Worm (Caenorhabditis elegans) whole organism, L4 larva: ENCODE measurements around the gene atad-3.

Experiments
- F26F4.8 ChIP-seq: fragments of 200-800 bp; sonication (Bioruptor generic); conservative IDR thresholded peaks from 2 replicates; pipeline ENCODE4 v1.3.6; 2022; ENCODE audit warnings: missing genetic modification characterization, missing compliant biosample characterization
- F37D6.2 ChIP-seq: sonication (generic microtip); optimal IDR thresholded peaks from 2 replicates; lab custom pipeline; 2016; ENCODE audit warnings: mild to moderate bottlenecking, missing genetic modification characterization, missing compliant biosample characterization
- T26A8.4 ChIP-seq: fragments of 200-800 bp; sonication (Bioruptor generic); IDR thresholded peaks from 2 replicates; pipeline ENCODE4 v1.3.6; 2022; ENCODE audit warnings: missing genetic modification characterization, missing compliant biosample characterization
- Y105C5A.15 ChIP-seq: fragments of 200-800 bp; sonication (Bioruptor generic); IDR thresholded peaks from 2 replicates; pipeline ENCODE4 v1.3.6; 2022; ENCODE audit warnings: missing genetic modification characterization, missing compliant biosample characterization
- Y5F2A.4 ChIP-seq: fragments of 200-800 bp; sonication (Bioruptor generic); optimal IDR thresholded peaks from 2 replicates; lab custom pipeline; 2018; ENCODE audit warnings: mild to moderate bottlenecking, missing genetic modification characterization, missing compliant biosample characterization
- ZK546.5 ChIP-seq, 2 experiments: sonication (generic microtip); optimal IDR thresholded peaks; 2 replicates each; lab custom pipeline; 2017; ENCODE audit warnings: missing biosample characterization in 2 of 2, missing genetic modification characterization in 2 of 2
- aly-2 ChIP-seq: sonication (generic microtip); optimal IDR thresholded peaks from 2 replicates; lab custom pipeline; 2018; ENCODE audit warnings: missing biosample characterization, missing genetic modification characterization
- ama-1 ChIP-seq: fragments of 150-350 bp; optimal IDR thresholded peaks from 2 replicates; lab custom pipeline; 2014; ENCODE audit warnings: inconsistent platforms, mixed read lengths
- arid-1 ChIP-seq: fragments of 200-800 bp; sonication (Bioruptor generic); conservative IDR thresholded peaks from 2 replicates; pipeline ENCODE4 v1.3.6; 2022; ENCODE audit warnings: missing genetic modification reagents, missing genetic modification characterization, missing compliant biosample characterization
- ceh-44 ChIP-seq: fragments of 200-800 bp; sonication (Bioruptor generic); IDR thresholded peaks from 2 replicates; pipeline ENCODE4 v1.3.6; 2022; ENCODE audit warnings: missing genetic modification reagents, missing genetic modification characterization, missing compliant biosample characterization
- ceh-82 ChIP-seq: sonication (generic microtip); optimal IDR thresholded peaks from 2 replicates; lab custom pipeline; 2017; ENCODE audit warnings: missing biosample characterization, missing genetic modification characterization
- cey-2 ChIP-seq: sonication (generic microtip); optimal IDR thresholded peaks from 3 replicates; lab custom pipeline; 2017; ENCODE audit warnings: missing genetic modification characterization, mild to moderate bottlenecking, missing compliant biosample characterization, antibody characterized with exemption, borderline replicate concordance; ENCODE audit not compliant: insufficient read depth
- daf-12 ChIP-seq: fragments of 150-350 bp; optimal IDR thresholded peaks from 2 replicates; lab custom pipeline; 2014; ENCODE audit warnings: missing biosample characterization, missing genetic modification reagents, missing genetic modification characterization
- daf-8 ChIP-seq: fragments of 200-800 bp; sonication (Bioruptor generic); IDR thresholded peaks from 2 replicates; pipeline ENCODE4 v1.3.6; 2022; ENCODE audit warnings: missing genetic modification characterization, missing compliant biosample characterization
- dpl-1 ChIP-seq: fragments of 150-350 bp; optimal IDR thresholded peaks from 2 replicates; lab custom pipeline; 2014; ENCODE audit warnings: missing biosample characterization, missing genetic modification reagents, missing genetic modification characterization
- dve-1 ChIP-seq: sonication (generic microtip); optimal IDR thresholded peaks from 2 replicates; lab custom pipeline; 2017; ENCODE audit warnings: antibody characterized with exemption, mild to moderate bottlenecking, missing genetic modification characterization, missing compliant biosample characterization; ENCODE audit not compliant: insufficient read depth
- egl-43 ChIP-seq: fragments of 200-800 bp; sonication (Bioruptor generic); IDR thresholded peaks from 2 replicates; pipeline ENCODE4 v1.3.6; 2022; ENCODE audit warnings: missing genetic modification reagents, missing genetic modification characterization, missing compliant biosample characterization
- gei-8 ChIP-seq: fragments of 200-800 bp; sonication (Bioruptor generic); optimal IDR thresholded peaks from 2 replicates; lab custom pipeline; 2018; ENCODE audit warnings: mild to moderate bottlenecking, missing genetic modification characterization, missing compliant biosample characterization
- hif-1 ChIP-seq, 2 experiments: sonication (generic microtip); optimal IDR thresholded peaks; 2 replicates each; lab custom pipeline; 2016 to 2017; ENCODE audit warnings: missing compliant biosample characterization in 2 of 2, missing genetic modification characterization in 2 of 2, missing genetic modification reagents in 2 of 2, missing genotype in 2 of 2, mild to moderate bottlenecking in 1 of 2
- hlh-11 ChIP-seq: fragments of 200-800 bp; sonication (Bioruptor generic); optimal IDR thresholded peaks from 2 replicates; lab custom pipeline; 2018; ENCODE audit warnings: mild to moderate bottlenecking, missing genetic modification characterization, missing compliant biosample characterization
- hmg-1.1 ChIP-seq: fragments of 200-800 bp; sonication (Bioruptor generic); IDR thresholded peaks from 2 replicates; pipeline ENCODE4 v1.3.6; 2022; ENCODE audit warnings: missing genetic modification reagents, missing genetic modification characterization, missing compliant biosample characterization
- lin-1 ChIP-seq: fragments of 200-800 bp; sonication (Bioruptor generic); IDR thresholded peaks from 2 replicates; pipeline ENCODE4 v1.3.6; 2022; ENCODE audit warnings: missing genetic modification reagents, missing genetic modification characterization, missing compliant biosample characterization
- lin-15B ChIP-seq: fragments of 150-350 bp; sonication (generic microtip); optimal IDR thresholded peaks from 3 replicates; lab custom pipeline; 2014; ENCODE audit warnings: missing biosample characterization, missing genetic modification characterization
- lin-39 ChIP-seq: fragments of 150-350 bp; optimal IDR thresholded peaks from 2 replicates; lab custom pipeline; 2014; ENCODE audit warnings: missing biosample characterization, missing genetic modification reagents, missing genetic modification characterization
- lsy-2 ChIP-seq, 2 experiments: fragments of 150-350 bp in 1 of 2; sonication (generic microtip) in 1 of 2; optimal IDR thresholded peaks; 2 replicates each; lab custom pipeline; 2014 to 2017; ENCODE audit warnings: missing biosample characterization in 2 of 2, missing genetic modification characterization in 2 of 2
- madf-5 ChIP-seq, 2 experiments: fragments of 200-800 bp; sonication (Bioruptor generic); IDR thresholded peaks; 2 replicates each; pipeline ENCODE4 v1.3.6; 2022; ENCODE audit warnings: missing compliant biosample characterization in 2 of 2, missing genetic modification characterization in 2 of 2
- madf-9 ChIP-seq: fragments of 200-800 bp; sonication (Bioruptor generic); conservative IDR thresholded peaks from 2 replicates; pipeline ENCODE4 v1.3.6; 2022; ENCODE audit warnings: missing genetic modification reagents, missing genetic modification characterization, missing compliant biosample characterization
- mep-1 ChIP-seq: fragments of 150-350 bp; sonication (generic microtip); optimal IDR thresholded peaks from 3 replicates; lab custom pipeline; 2014; ENCODE audit warnings: missing biosample characterization, missing genetic modification characterization
- mxl-2 ChIP-seq: fragments of 200-800 bp; sonication (Bioruptor generic); conservative IDR thresholded peaks from 2 replicates; pipeline ENCODE4 v1.3.6; 2022; ENCODE audit warnings: missing genetic modification reagents, missing genetic modification characterization, missing compliant biosample characterization
- nhr-10 ChIP-seq: fragments of 150-350 bp; optimal IDR thresholded peaks from 2 replicates; lab custom pipeline; 2014; ENCODE audit warnings: missing biosample characterization, missing genetic modification characterization
- nhr-237 ChIP-seq: sonication (generic microtip); optimal IDR thresholded peaks from 2 replicates; lab custom pipeline; 2017; ENCODE audit warnings: missing biosample characterization, missing genetic modification characterization
- nhr-41 ChIP-seq: fragments of 200-800 bp; sonication (Bioruptor generic); IDR thresholded peaks from 2 replicates; pipeline ENCODE4 v1.3.6; 2022; ENCODE audit warnings: missing genetic modification reagents, missing genetic modification characterization, missing compliant biosample characterization
- nhr-42 ChIP-seq: fragments of 200-800 bp; sonication (Bioruptor generic); IDR thresholded peaks from 2 replicates; pipeline ENCODE4 v1.3.6; 2022; ENCODE audit warnings: missing genetic modification characterization, missing compliant biosample characterization
- nhr-6 ChIP-seq: fragments of 150-350 bp; optimal IDR thresholded peaks from 2 replicates; lab custom pipeline; 2014; ENCODE audit warnings: missing biosample characterization, missing genetic modification characterization
- nhr-76 ChIP-seq: fragments of 150-350 bp; optimal IDR thresholded peaks from 2 replicates; lab custom pipeline; 2014; ENCODE audit warnings: missing biosample characterization, missing genetic modification characterization
- nhr-77 ChIP-seq: fragments of 150-350 bp; optimal IDR thresholded peaks from 2 replicates; lab custom pipeline; 2014; ENCODE audit warnings: missing biosample characterization, missing genetic modification characterization
- pha-4 ChIP-seq, 2 experiments: fragments of 150-350 bp in 1 of 2; fragments of 200-800 bp in 1 of 2; sonication (Bioruptor generic) in 1 of 2; IDR thresholded peaks in 1 of 2; optimal IDR thresholded peaks in 1 of 2; 2 replicates each; pipeline versions ENCODE4 v1.3.6 to Lab custom; 2014 to 2022; ENCODE audit warnings: missing genetic modification characterization in 2 of 2, missing genetic modification reagents in 2 of 2, missing biosample characterization in 1 of 2, missing compliant biosample characterization in 1 of 2
- php-3 ChIP-seq: fragments of 200-800 bp; sonication (Bioruptor generic); IDR thresholded peaks from 2 replicates; pipeline ENCODE4 v1.3.6; 2022; ENCODE audit warnings: missing genetic modification reagents, missing genetic modification characterization, missing compliant biosample characterization
- pqm-1 ChIP-seq: sonication (generic microtip); optimal IDR thresholded peaks from 2 replicates; lab custom pipeline; 2017; ENCODE audit warnings: missing biosample characterization, missing genetic modification characterization
- saeg-2 ChIP-seq: fragments of 200-800 bp; sonication (Bioruptor generic); IDR thresholded peaks from 2 replicates; pipeline ENCODE4 v1.3.6; 2022; ENCODE audit warnings: missing genetic modification reagents, missing genetic modification characterization, missing compliant biosample characterization
- sdz-12 ChIP-seq: fragments of 200-800 bp; sonication (Bioruptor generic); optimal IDR thresholded peaks from 2 replicates; lab custom pipeline; 2018; ENCODE audit warnings: mild to moderate bottlenecking, missing genetic modification characterization, missing compliant biosample characterization
- set-16 ChIP-seq: fragments of 200-800 bp; sonication (Bioruptor generic); IDR thresholded peaks from 2 replicates; pipeline ENCODE4 v1.3.6; 2022; ENCODE audit warnings: missing genetic modification reagents, missing genetic modification characterization, missing compliant biosample characterization
- snpc-1.2 ChIP-seq: fragments of 200-800 bp; sonication (Bioruptor generic); IDR thresholded peaks from 2 replicates; pipeline ENCODE4 v1.3.6; 2022; ENCODE audit warnings: missing genetic modification reagents, missing genetic modification characterization, missing compliant biosample characterization
- spr-3 ChIP-seq: fragments of 200-800 bp; sonication (Bioruptor generic); optimal IDR thresholded peaks from 2 replicates; lab custom pipeline; 2018; ENCODE audit warnings: mild to moderate bottlenecking, missing genetic modification characterization, missing compliant biosample characterization
- tra-1 ChIP-seq: fragments of 200-800 bp; sonication (Bioruptor generic); IDR thresholded peaks from 2 replicates; pipeline ENCODE4 v1.3.6; 2022; ENCODE audit warnings: missing genetic modification reagents, missing genetic modification characterization, missing compliant biosample characterization
- unc-39 ChIP-seq: sonication (generic microtip); optimal IDR thresholded peaks from 2 replicates; lab custom pipeline; 2017; ENCODE audit warnings: missing biosample characterization, missing genetic modification characterization
- unc-62 ChIP-seq, 3 experiments: fragments of 150-350 bp in 1 of 3; sonication (generic microtip); optimal IDR thresholded peaks in 2 of 3; peaks in 1 of 3; 1 replicate in 1 of 3; 2 replicates in 2 of 3; lab custom pipeline; 2014 to 2017; ENCODE audit warnings: missing biosample characterization in 3 of 3, missing genetic modification characterization in 3 of 3, missing genetic modification reagents in 3 of 3, missing genotype in 1 of 3
- vab-7 ChIP-seq: fragments of 200-800 bp; sonication (Bioruptor generic); IDR thresholded peaks from 2 replicates; pipeline ENCODE4 v1.3.6; 2022; ENCODE audit warnings: missing genetic modification reagents, missing genetic modification characterization, missing compliant biosample characterization
- zfp-2 ChIP-seq: sonication (generic microtip); optimal IDR thresholded peaks from 2 replicates; lab custom pipeline; 2016; ENCODE audit warnings: mild to moderate bottlenecking, missing genetic modification characterization, missing compliant biosample characterization
- zfp-3 ChIP-seq: fragments of 200-800 bp; sonication (Bioruptor generic); conservative IDR thresholded peaks from 2 replicates; pipeline ENCODE4 v1.3.6; 2022; ENCODE audit warnings: missing genetic modification reagents, missing genetic modification characterization, missing compliant biosample characterization
- zip-11 ChIP-seq: fragments of 200-800 bp; sonication (Bioruptor generic); IDR thresholded peaks from 2 replicates; pipeline ENCODE4 v1.3.6; 2022; ENCODE audit warnings: missing genetic modification characterization, missing compliant biosample characterization

The atad-3 gene

DNA sequence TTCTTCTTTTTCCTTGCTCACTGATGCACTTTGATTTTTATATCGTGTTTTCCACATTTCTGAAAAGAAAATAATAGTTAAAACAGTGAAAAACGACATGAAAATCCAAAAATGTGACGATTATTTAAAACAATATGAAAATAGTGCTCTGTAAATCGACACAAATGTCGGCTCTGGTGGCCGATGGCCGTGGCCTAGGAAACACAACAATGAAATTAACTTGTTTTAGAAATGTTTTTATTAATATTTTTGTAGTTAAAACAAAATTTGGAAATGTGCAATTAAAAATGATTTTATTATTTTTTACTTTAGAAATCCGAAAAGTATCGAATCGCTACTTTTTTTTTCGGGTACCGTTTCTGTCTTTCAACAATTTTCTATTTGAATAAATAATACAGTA lies 48.0 kb upstream of the atad-3 start, which contains the start of gene arv-1 (continued):
- TF ChIP-seq unc-62 (GFP tag; optimal IDR thresholded peaks at IDR 0.05 in 1 of 2; lab: Kevin White, UChicago) (no peak), unc-62 (tag; optimal IDR thresholded peaks at IDR 0.05; lab: Kevin White, UChicago) (no peak), ceh-44 (GFP tag; lab: Robert Waterston, UW) (no peak), set-16 (GFP tag; lab: Robert Waterston, UW) (no peak), F37D6.2 (tag; lab: Kevin White, UChicago) (no peak), arid-1 (GFP tag; lab: Robert Waterston, UW) (no peak), madf-9 (GFP tag; lab: Robert Waterston, UW) (no peak), nhr-76 (tag; lab: Kevin White, UChicago) (no peak), T26A8.4 (GFP tag; lab: Robert Waterston, UW) (peak; percentile 52; the same call in 1 of the 2 replicates), saeg-2 (GFP tag; lab: Robert Waterston, UW) (no peak), zip-11 (GFP tag; lab: Robert Waterston, UW) (no peak), pqm-1 (tag; lab: Kevin White, UChicago) (peak; percentile 7), cey-2 (tag; lab: Kevin White, UChicago) (no peak), nhr-6 (peak; percentile 43), zfp-2 (tag; lab: Kevin White, UChicago) (no peak), nhr-41 (no peak), hlh-11 (tag; lab: Kevin White, UChicago) (no peak), mep-1 (tag; lab: Kevin White, UChicago) (peak; percentile 38), Y5F2A.4 (GFP tag; lab: Kevin White, UChicago) (no peak), dve-1 (tag; lab: Kevin White, UChicago) (peak; percentile 57), ama-1 (lab: Kevin White, UChicago) (no peak), tra-1 (GFP tag; lab: Robert Waterston, UW) (no peak), dpl-1 (peak; percentile 59), lin-15B (tag; lab: Kevin White, UChicago) (no peak), gei-8 (no peak), vab-7 (GFP tag; lab: Robert Waterston, UW) (no peak), snpc-1.2 (no peak), lin-39 (no peak), daf-12 (tag; lab: Kevin White, UChicago) (no peak), hif-1 (tag; optimal IDR thresholded peaks at IDR 0.05; lab: Kevin White, UChicago) (peak in 1 of 2 experiments; percentile 68), pha-4 (GFP tag; IDR thresholded peaks at IDR 0.05; lab: Robert Waterston, UW) (no peak), pha-4 (tag; optimal IDR thresholded peaks at IDR 0.05; lab: Kevin White, UChicago) (no peak), lsy-2 (tag; optimal IDR thresholded peaks at IDR 0.05; lab: Kevin White, UChicago) (peak in 1 of 2 experiments; percentile 91), nhr-42 (GFP tag; lab: Robert Waterston, UW) (no peak), zfp-3 (GFP tag; lab: Robert Waterston, UW) (no peak), mxl-2 (GFP tag; lab: Robert Waterston, UW) (no peak), F26F4.8 (GFP tag; lab: Robert Waterston, UW) (no peak), daf-8 (GFP tag; lab: Robert Waterston, UW) (no peak), Y105C5A.15 (GFP tag; lab: Robert Waterston, UW) (no peak), hmg-1.1 (GFP tag; lab: Robert Waterston, UW) (no peak), nhr-237 (no peak), sdz-12 (GFP tag; lab: Kevin White, UChicago) (no peak), unc-39 (tag; lab: Kevin White, UChicago) (no peak), ZK546.5 (tag; optimal IDR thresholded peaks at IDR 0.05; lab: Kevin White, UChicago) (no peak), lin-1 (GFP tag; lab: Robert Waterston, UW) (no peak), nhr-77 (tag; lab: Kevin White, UChicago) (peak; percentile 16), spr-3 (GFP tag; lab: Kevin White, UChicago) (no peak), egl-43 (GFP tag; lab: Robert Waterston, UW) (no peak), ceh-82 (no peak), aly-2 (no peak), php-3 (no peak), nhr-10 (no peak), madf-5 (GFP tag; IDR thresholded peaks at IDR 0.05; lab: Robert Waterston, UW) (no peak)
